Fruit fly (Drosophila melanogaster) whole organism, embryonic: ENCODE results near the gene CG5440.

Experiments used
- Blimp-1 ChIP-seq: fragments of 200-800 bp; sonication (Bioruptor generic); optimal IDR thresholded peaks from 3 replicates; lab custom pipeline; 2018; ENCODE audit warnings: missing biosample characterization, missing genetic modification characterization, mild to moderate bottlenecking, moderate library complexity, missing genetic modification reagents
- CG10979 ChIP-seq: fragments of 200-800 bp; sonication (Bioruptor generic); optimal IDR thresholded peaks from 2 replicates; lab custom pipeline; 2018; ENCODE audit warnings: missing biosample characterization, mild to moderate bottlenecking, missing genetic modification characterization, moderate library complexity
- CG11456 ChIP-seq: fragments of 200-800 bp; sonication (Bioruptor generic); IDR thresholded peaks from 3 replicates; pipeline ENCODE4 v1.3.6; 2022; ENCODE audit warnings: missing biosample characterization, missing genetic modification characterization
- CG11723 ChIP-seq: fragments of 200-800 bp; sonication (Bioruptor generic); optimal IDR thresholded peaks from 2 replicates; lab custom pipeline; 2017; ENCODE audit warnings: missing biosample characterization, mild to moderate bottlenecking, missing genetic modification characterization
- CG12071 ChIP-seq: fragments of 200-800 bp; sonication (Bioruptor generic); optimal IDR thresholded peaks from 3 replicates; lab custom pipeline; 2018; ENCODE audit warnings: missing biosample characterization, mild to moderate bottlenecking, missing genetic modification characterization
- CG12219 ChIP-seq: fragments of 200-800 bp; sonication (Bioruptor generic); optimal IDR thresholded peaks from 3 replicates; lab custom pipeline; 2018; ENCODE audit warnings: missing biosample characterization, mild to moderate bottlenecking, missing genetic modification characterization
- CG12236 ChIP-seq: fragments of 200-800 bp; sonication (Bioruptor generic); optimal IDR thresholded peaks from 2 replicates; lab custom pipeline; 2016; ENCODE audit warnings: missing biosample characterization, missing genetic modification characterization
- CG13624 ChIP-seq: fragments of 200-800 bp; sonication (Bioruptor generic); optimal IDR thresholded peaks from 2 replicates; lab custom pipeline; 2016; ENCODE audit warnings: missing biosample characterization, missing genetic modification characterization
- CG15269 ChIP-seq: fragments of 200-800 bp; sonication (Bioruptor generic); optimal IDR thresholded peaks from 2 replicates; lab custom pipeline; 2018; ENCODE audit warnings: missing biosample characterization, mild to moderate bottlenecking, missing genetic modification characterization, moderate library complexity
- CG15601 ChIP-seq: fragments of 200-800 bp; sonication (Bioruptor generic); optimal IDR thresholded peaks from 3 replicates; lab custom pipeline; 2019; ENCODE audit warnings: missing biosample characterization, mild to moderate bottlenecking, missing genetic modification characterization, moderate library complexity
- CG17385 ChIP-seq: fragments of 200-800 bp; sonication (Bioruptor generic); optimal IDR thresholded peaks from 3 replicates; lab custom pipeline; 2018; ENCODE audit warnings: missing biosample characterization, mild to moderate bottlenecking, missing genetic modification characterization
- CG17612 ChIP-seq: fragments of 200-800 bp; sonication (Bioruptor generic); IDR thresholded peaks from 2 replicates; pipeline ENCODE4 v1.3.6; 2022; ENCODE audit warnings: missing biosample characterization, missing genetic modification characterization
- CG18764 ChIP-seq: fragments of 200-800 bp; sonication (Bioruptor generic); optimal IDR thresholded peaks from 3 replicates; lab custom pipeline; 2016; ENCODE audit warnings: missing biosample characterization, missing genetic modification characterization
- CG2129 ChIP-seq: fragments of 200-800 bp; sonication (Bioruptor generic); IDR thresholded peaks from 2 replicates; pipeline ENCODE4 v1.3.6; 2022; ENCODE audit warnings: missing biosample characterization, missing genetic modification characterization; ENCODE audit not compliant: partially characterized antibody
- CG2712 ChIP-seq: fragments of 200-800 bp; optimal IDR thresholded peaks from 3 replicates; lab custom pipeline; 2019; ENCODE audit warnings: missing biosample characterization, mild to moderate bottlenecking, missing genetic modification characterization, moderate library complexity
- CG30431 ChIP-seq: fragments of 200-800 bp; sonication (Bioruptor generic); optimal IDR thresholded peaks from 2 replicates; lab custom pipeline; 2017; ENCODE audit warnings: missing biosample characterization, missing genetic modification characterization
- CG31388 ChIP-seq: fragments of 200-800 bp; sonication (Bioruptor generic); optimal IDR thresholded peaks from 2 replicates; lab custom pipeline; 2016; ENCODE audit warnings: missing biosample characterization, missing genetic modification characterization
- CG31441 ChIP-seq: fragments of 200-800 bp; sonication (Bioruptor generic); IDR thresholded peaks from 2 replicates; pipeline ENCODE4 v1.3.6; 2022; ENCODE audit warnings: missing biosample characterization, missing genetic modification characterization
- CG43689 ChIP-seq: fragments of 200-800 bp; sonication (Bioruptor generic); IDR thresholded peaks from 2 replicates; pipeline ENCODE4 v1.3.6; 2022; ENCODE audit warnings: missing biosample characterization, missing genetic modification characterization
- CG4854 ChIP-seq: fragments of 200-800 bp; sonication (Bioruptor generic); optimal IDR thresholded peaks from 2 replicates; lab custom pipeline; 2016; ENCODE audit warnings: missing biosample characterization, missing genetic modification characterization, inconsistent platforms
- CG6175 ChIP-seq: fragments of 200-800 bp; sonication (Bioruptor generic); IDR thresholded peaks from 3 replicates; pipeline ENCODE4 v1.3.6; 2022; ENCODE audit warnings: missing biosample characterization, missing genetic modification characterization
- CG6272 ChIP-seq: fragments of 200-800 bp; sonication (Bioruptor generic); IDR thresholded peaks from 2 replicates; pipeline ENCODE4 v1.3.6; 2022; ENCODE audit warnings: missing biosample characterization, missing genetic modification characterization
- CG7745 ChIP-seq: fragments of 200-800 bp; sonication (Bioruptor generic); optimal IDR thresholded peaks from 2 replicates; lab custom pipeline; 2018; ENCODE audit warnings: missing biosample characterization, mild to moderate bottlenecking, missing genetic modification characterization, moderate library complexity
- CG7928 ChIP-seq: fragments of 200-800 bp; sonication (Bioruptor generic); optimal IDR thresholded peaks from 2 replicates; lab custom pipeline; 2017; ENCODE audit warnings: missing biosample characterization, mild to moderate bottlenecking, missing genetic modification characterization
- CG7963 ChIP-seq: fragments of 200-800 bp; sonication (Bioruptor generic); IDR thresholded peaks from 3 replicates; pipeline ENCODE4 v1.3.6; 2022; ENCODE audit warnings: missing biosample characterization, missing genetic modification characterization; ENCODE audit not compliant: partially characterized antibody
- CTCF ChIP-seq: fragments of 200-800 bp; sonication (Bioruptor generic); optimal IDR thresholded peaks from 2 replicates; lab custom pipeline; 2017; ENCODE audit warnings: missing biosample characterization, mild to moderate bottlenecking, missing genetic modification characterization, moderate library complexity
- D ChIP-seq, 2 experiments: fragments of 200-800 bp in 1 of 2; fragments of >200 bp in 1 of 2; sonication (Bioruptor generic) in 1 of 2; optimal IDR thresholded peaks; 2 replicates in 1 of 2; 3 replicates in 1 of 2; lab custom pipeline; 2017; ENCODE audit warnings: mild to moderate bottlenecking in 1 of 2, missing biosample characterization in 1 of 2, missing genetic modification characterization in 1 of 2, missing genetic modification reagents in 1 of 2
- Dfd ChIP-seq, 2 experiments: fragments of >200 bp; optimal IDR thresholded peaks; 2 replicates each; lab custom pipeline; 2017; ENCODE audit warnings: missing biosample characterization in 2 of 2, missing genetic modification characterization in 2 of 2
- Dip3 ChIP-seq: fragments of 200-800 bp; sonication (Bioruptor generic); optimal IDR thresholded peaks from 3 replicates; lab custom pipeline; 2016; ENCODE audit warnings: missing biosample characterization, missing genetic modification characterization
- Fer1 ChIP-seq: fragments of 200-800 bp; sonication (Bioruptor generic); optimal IDR thresholded peaks from 2 replicates; lab custom pipeline; 2017; ENCODE audit warnings: missing biosample characterization, mild to moderate bottlenecking, missing genetic modification characterization
- Hsf ChIP-seq: fragments of 200-800 bp; sonication (Bioruptor generic); optimal IDR thresholded peaks from 3 replicates; lab custom pipeline; 2016; ENCODE audit warnings: missing biosample characterization, missing genetic modification characterization
- MESR4 ChIP-seq: fragments of 200-800 bp; sonication (Bioruptor generic); optimal IDR thresholded peaks from 2 replicates; lab custom pipeline; 2018; ENCODE audit warnings: missing biosample characterization, mild to moderate bottlenecking, missing genetic modification characterization, moderate library complexity
- Med ChIP-seq: fragments of 200-800 bp; sonication (Bioruptor generic); peaks from one replicate; lab custom pipeline; 2016; ENCODE audit warnings: missing biosample characterization, missing genetic modification characterization, mild to moderate bottlenecking, inconsistent platforms, moderate library complexity
- Nf-YA ChIP-seq: fragments of 200-800 bp; sonication (Bioruptor generic); IDR thresholded peaks from 2 replicates; pipeline ENCODE4 v1.3.6; 2022; ENCODE audit warnings: missing biosample characterization, missing genetic modification characterization
- Nf-YB ChIP-seq: fragments of 200-800 bp; sonication (Bioruptor generic); optimal IDR thresholded peaks from 3 replicates; lab custom pipeline; 2019; ENCODE audit warnings: missing biosample characterization, mild to moderate bottlenecking, missing genetic modification characterization, moderate library complexity
- aop ChIP-seq: fragments of 200-800 bp; sonication (Bioruptor generic); IDR thresholded peaks from 2 replicates; pipeline ENCODE4 v1.3.6; 2022; ENCODE audit warnings: missing biosample characterization, missing genetic modification characterization
- dmrt99B ChIP-seq: fragments of 200-800 bp; sonication (Bioruptor generic); optimal IDR thresholded peaks from 2 replicates; lab custom pipeline; 2018; ENCODE audit warnings: missing biosample characterization, mild to moderate bottlenecking, missing genetic modification characterization, moderate library complexity
- dysf ChIP-seq: fragments of 200-800 bp; sonication (Bioruptor generic); IDR thresholded peaks from 3 replicates; pipeline ENCODE4 v1.3.6; 2022; ENCODE audit warnings: missing biosample characterization, missing genetic modification characterization
- ftz-f1 ChIP-seq: fragments of 200-800 bp; sonication (Bioruptor generic); optimal IDR thresholded peaks from 2 replicates; lab custom pipeline; 2016; ENCODE audit warnings: missing biosample characterization, missing genetic modification characterization
- gem ChIP-seq: fragments of 200-800 bp; sonication (Bioruptor generic); optimal IDR thresholded peaks from 2 replicates; lab custom pipeline; 2019; ENCODE audit warnings: missing biosample characterization, mild to moderate bottlenecking, missing genetic modification characterization, moderate library complexity
- grau ChIP-seq: fragments of 200-800 bp; optimal IDR thresholded peaks from 3 replicates; lab custom pipeline; 2019; ENCODE audit warnings: missing biosample characterization, mild to moderate bottlenecking, missing genetic modification characterization, moderate library complexity
- grn ChIP-seq: fragments of 200-800 bp; sonication (Bioruptor generic); optimal IDR thresholded peaks from 3 replicates; lab custom pipeline; 2017; ENCODE audit warnings: missing biosample characterization, missing genetic modification characterization
- hbn ChIP-seq: fragments of 200-800 bp; sonication (Bioruptor generic); IDR thresholded peaks from 2 replicates; pipeline ENCODE4 v1.3.6; 2022; ENCODE audit warnings: missing biosample characterization, missing genetic modification characterization; ENCODE audit not compliant: partially characterized antibody
- ind ChIP-seq: fragments of 200-800 bp; sonication (Bioruptor generic); optimal IDR thresholded peaks from 3 replicates; lab custom pipeline; 2016; ENCODE audit warnings: missing biosample characterization, missing genetic modification characterization
- onecut ChIP-seq: fragments of 200-800 bp; sonication (Bioruptor generic); IDR thresholded peaks from 2 replicates; pipeline ENCODE4 v1.3.6; 2022; ENCODE audit warnings: missing biosample characterization, missing genetic modification characterization
- ranshi ChIP-seq: fragments of 200-800 bp; sonication (Bioruptor generic); IDR thresholded peaks from 2 replicates; pipeline ENCODE4 v1.3.6; 2022; ENCODE audit warnings: missing biosample characterization, missing genetic modification characterization
- schlank ChIP-seq: fragments of 200-800 bp; sonication (Bioruptor generic); optimal IDR thresholded peaks from 2 replicates; lab custom pipeline; 2018; ENCODE audit warnings: missing biosample characterization, mild to moderate bottlenecking, missing genetic modification characterization
- scrt ChIP-seq: fragments of 200-800 bp; sonication (Bioruptor generic); optimal IDR thresholded peaks from 2 replicates; lab custom pipeline; 2018; ENCODE audit warnings: missing biosample characterization, mild to moderate bottlenecking, missing genetic modification characterization, moderate library complexity
- shn ChIP-seq: fragments of 200-800 bp; sonication (Bioruptor generic); optimal IDR thresholded peaks from 3 replicates; lab custom pipeline; 2016; ENCODE audit warnings: missing biosample characterization, missing genetic modification characterization
- sisA ChIP-seq: fragments of 200-800 bp; sonication (Bioruptor generic); IDR thresholded peaks from 2 replicates; pipeline ENCODE4 v1.3.6; 2022; ENCODE audit warnings: missing biosample characterization, missing genetic modification characterization
- sna ChIP-seq: fragments of 200-800 bp; sonication (Bioruptor generic); IDR thresholded peaks from 2 replicates; pipeline ENCODE4 v1.3.6; 2022; ENCODE audit warnings: missing biosample characterization, missing genetic modification characterization; ENCODE audit not compliant: partially characterized antibody
- trem ChIP-seq: fragments of 200-800 bp; optimal IDR thresholded peaks from 3 replicates; lab custom pipeline; 2019; ENCODE audit warnings: missing biosample characterization, mild to moderate bottlenecking, missing genetic modification characterization, moderate library complexity

CG5440 gene

DNA sequence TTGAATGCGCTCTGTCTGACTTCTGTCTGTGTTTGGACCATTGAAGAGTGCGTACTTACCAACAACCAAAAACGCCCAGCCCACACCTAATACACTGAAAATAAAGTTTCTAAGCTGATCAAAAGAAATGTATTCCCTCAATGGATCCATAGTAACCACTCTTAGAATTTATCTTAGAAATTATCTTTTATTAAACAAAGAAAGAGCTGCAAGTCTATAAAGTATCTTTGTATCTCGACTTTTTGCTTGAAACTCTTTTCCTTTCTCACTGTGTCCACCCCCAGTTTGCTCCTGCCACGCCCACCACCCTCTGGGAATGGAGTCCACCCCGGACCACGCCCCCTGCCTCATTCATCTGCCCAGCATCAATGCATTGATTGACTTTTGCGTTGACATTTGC is 43.7 kb downstream of the CG5440 start (continued):
- TF ChIP-seq scrt (GFP tag; lab: Kevin White, UChicago) (no peak), onecut (GFP tag; lab: Robert Waterston, UW) (no peak), CG18764 (no peak), hbn (no peak), CG7963 (GFP tag; lab: Robert Waterston, UW) (no peak), CG17612 (no peak), trem (tag; lab: Kevin White, UChicago) (no peak), shn (GFP tag; lab: Kevin White, UChicago) (no peak), dmrt99B (tag; lab: Kevin White, UChicago) (peak; percentile 12), CG7928 (no peak), Dip3 (GFP tag; lab: Kevin White, UChicago) (no peak), CG7745 (tag; lab: Kevin White, UChicago) (no peak), ftz-f1 (GFP tag; lab: Kevin White, UChicago) (no peak), aop (GFP tag; lab: Robert Waterston, UW) (no peak), Med (GFP tag; lab: Kevin White, UChicago) (peak; percentile 44), Dfd (GFP tag; optimal IDR thresholded peaks at IDR 0.05; lab: Kevin White, UChicago) (no peak), CG15269 (tag; lab: Kevin White, UChicago) (no peak), CG2129 (GFP tag; lab: Robert Waterston, UW) (no peak), CG4854 (GFP tag; lab: Kevin White, UChicago) (no peak), CG12219 (GFP tag; lab: Kevin White, UChicago) (no peak), ind (no peak), grau (peak; percentile 14), CG43689 (no peak), Fer1 (GFP tag; lab: Kevin White, UChicago) (no peak), CG31441 (GFP tag; lab: Robert Waterston, UW) (0 out of 2 replicates have a peak, but pooled peaks have one; percentile 10), grn (GFP tag; lab: Kevin White, UChicago) (no peak), dysf (GFP tag; lab: Robert Waterston, UW) (peak; percentile 35; the same call in 2 of the 3 replicates), CG15601 (tag; lab: Kevin White, UChicago) (no peak), Blimp-1 (GFP tag; lab: Kevin White, UChicago) (peak; percentile 21), schlank (tag; lab: Kevin White, UChicago) (no peak), CG17385 (GFP tag; lab: Kevin White, UChicago) (no peak), MESR4 (GFP tag; lab: Kevin White, UChicago) (no peak), CG11456 (GFP tag; lab: Robert Waterston, UW) (no peak), CG6272 (GFP tag; lab: Robert Waterston, UW) (no peak), ranshi (GFP tag; lab: Robert Waterston, UW) (no peak), D (optimal IDR thresholded peaks at IDR 0.05; lab: Kevin White, UChicago) (no peak), D (GFP tag; optimal IDR thresholded peaks at IDR 0.05; lab: Kevin White, UChicago) (no peak), CG13624 (GFP tag; lab: Kevin White, UChicago) (no peak), Nf-YA (GFP tag; lab: Robert Waterston, UW) (no peak), CG30431 (no peak), CG11723 (GFP tag; lab: Kevin White, UChicago) (no peak), Nf-YB (no peak), sna (GFP tag; lab: Robert Waterston, UW) (no peak), CG12071 (GFP tag; lab: Kevin White, UChicago) (no peak), CG6175 (GFP tag; lab: Robert Waterston, UW) (no peak), Hsf (no peak), CTCF (GFP tag; lab: Kevin White, UChicago) (no peak), gem (tag; lab: Kevin White, UChicago) (peak; percentile 17), CG12236 (GFP tag; lab: Kevin White, UChicago) (no peak), sisA (GFP tag; lab: Robert Waterston, UW) (peak; percentile 7; the same call in 1 of the 2 replicates), CG10979 (peak; percentile 3), CG2712 (tag; lab: Kevin White, UChicago) (peak; percentile 26), CG31388 (GFP tag; lab: Kevin White, UChicago) (no peak)
